Fruit fly (Drosophila melanogaster) whole organism, larva: Measurements from ENCODE around the gene CG43218.

Experiments
- noc ChIP-seq: fragments of 200-800 bp; sonication (Bioruptor generic); optimal IDR thresholded peaks from 3 replicates; lab custom pipeline; 2019; ENCODE audit warnings: missing biosample characterization, mild to moderate bottlenecking, missing genetic modification characterization, moderate library complexity

Gene CG43218

dm6 chr3L:21273504-21273903 is 15.7 kb downstream of the CG43218 start:
- TF ChIP-seq noc, result no peak

dm6 chr3L:21275921-21276295 is 18.1 kb downstream of the CG43218 start:
- no peak for TF ChIP-seq noc

dm6 chr3L:21276296-21277257 is 18.8 kb downstream of the CG43218 start:
- TF ChIP-seq noc, result peak; percentile 35

DNA sequence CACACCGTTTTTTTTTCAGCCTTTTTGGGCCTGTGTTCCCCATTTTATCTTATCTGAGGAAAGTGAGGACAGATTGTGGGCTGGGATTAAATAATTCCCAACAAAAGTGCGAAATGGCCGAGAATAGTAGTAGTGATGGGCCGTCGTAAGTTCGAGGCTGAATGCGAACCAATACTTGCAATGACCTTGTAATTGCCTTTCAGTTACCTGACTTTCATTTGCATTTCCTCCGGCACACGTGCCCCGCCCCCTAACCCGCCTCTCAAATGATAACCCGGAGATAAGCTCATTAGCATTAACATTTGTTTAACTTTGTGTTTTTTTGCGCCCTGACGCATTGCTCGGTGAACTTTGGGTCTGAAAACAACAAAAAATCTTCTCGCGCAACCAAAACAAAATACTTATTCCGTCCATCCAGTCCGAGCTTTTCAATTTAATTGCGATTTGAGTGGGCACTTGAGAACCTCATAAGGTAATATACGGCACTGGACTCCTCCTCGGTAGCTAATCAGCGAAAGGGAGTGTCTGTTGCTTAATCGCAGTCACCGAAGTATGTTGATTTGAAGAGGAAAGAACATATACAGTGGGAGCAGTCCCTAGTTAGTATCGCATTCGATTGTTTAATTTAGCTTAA is 20.2 kb downstream of the CG43218 start:
- TF ChIP-seq noc, result peak; percentile 66

dm6 chr3L:21279168-21279567 is 21.3 kb downstream of the CG43218 start:
- no peak for TF ChIP-seq noc

DNA sequence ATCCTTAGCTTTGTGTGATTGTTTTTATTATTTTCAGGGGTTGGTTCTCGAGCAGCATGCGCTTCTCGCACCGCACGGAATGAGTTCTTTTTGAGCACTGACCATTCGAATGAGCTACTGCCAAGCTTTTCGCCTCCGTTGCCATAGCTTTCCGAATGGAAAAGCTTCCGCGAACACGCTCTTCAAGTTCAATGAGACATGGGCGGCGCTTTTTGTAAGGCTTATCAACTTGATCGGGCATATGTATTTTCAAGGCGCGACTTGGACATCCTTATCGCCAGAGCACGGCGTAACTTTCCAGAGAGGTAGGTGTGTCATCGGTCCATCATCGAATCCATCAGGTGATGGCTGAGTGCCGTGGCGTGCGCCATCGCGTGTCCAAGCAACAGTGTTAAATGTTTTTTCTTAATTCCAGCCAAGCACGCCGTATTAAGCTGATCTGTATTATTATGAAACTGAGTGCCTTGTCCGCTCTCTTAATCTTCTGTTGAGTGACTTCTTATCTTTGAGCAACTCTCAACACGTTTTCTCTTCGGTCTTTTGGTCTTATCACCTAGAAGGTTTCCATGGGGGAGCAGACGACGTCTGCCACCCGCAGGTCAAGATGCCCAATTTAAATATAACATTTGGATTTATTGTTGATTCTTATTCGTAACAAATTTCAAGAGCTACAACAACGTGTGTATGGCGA is 22.2 kb downstream of the CG43218 start, which contains the start of gene AcCoAS:
Gene AcCoAS (minus strand): TSS at position 368 of the 691 bp plus-strand sequence.
- TF ChIP-seq noc, result peak; percentile 90

DNA sequence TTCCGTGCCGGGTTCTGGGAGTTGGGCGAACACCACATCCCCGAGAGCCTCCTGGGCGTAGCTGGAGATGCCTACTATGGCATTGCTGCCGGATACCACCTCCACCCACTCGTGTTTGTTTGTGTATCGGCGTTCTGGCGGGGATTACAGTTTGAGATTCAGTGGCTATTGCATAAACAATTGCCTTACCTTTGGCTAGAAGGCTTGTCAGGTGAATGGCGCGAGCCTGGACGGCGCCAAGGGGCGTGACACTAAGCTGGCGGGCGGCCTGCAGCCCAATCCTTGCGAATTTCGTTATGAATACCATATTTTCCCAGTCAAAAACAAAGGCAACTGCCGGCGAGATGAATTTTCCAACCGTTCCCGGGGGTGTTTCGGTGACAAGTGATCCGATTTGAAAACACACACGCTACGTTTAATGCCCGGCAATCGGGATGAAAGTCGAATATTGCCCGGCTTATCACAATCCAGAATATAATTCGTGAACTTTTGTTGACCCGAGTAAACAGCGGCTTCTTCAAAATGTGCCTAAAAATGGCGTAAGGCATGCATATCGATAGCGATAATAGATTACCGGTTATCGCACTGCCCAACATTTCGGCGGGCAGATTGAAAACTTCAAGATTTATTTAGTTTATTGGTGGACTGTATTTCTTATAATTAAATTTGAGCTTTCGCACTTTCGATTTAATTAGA is 23.3 kb downstream of the CG43218 start, which contains the start of gene ppl:
Gene ppl (minus strand): TSS at position 511 of the 696 bp plus-strand sequence.
- peak; percentile 27 for TF ChIP-seq noc

dm6 chr3L:21281706-21282105 is 23.9 kb downstream of the CG43218 start:
- no peak for TF ChIP-seq noc

DNA sequence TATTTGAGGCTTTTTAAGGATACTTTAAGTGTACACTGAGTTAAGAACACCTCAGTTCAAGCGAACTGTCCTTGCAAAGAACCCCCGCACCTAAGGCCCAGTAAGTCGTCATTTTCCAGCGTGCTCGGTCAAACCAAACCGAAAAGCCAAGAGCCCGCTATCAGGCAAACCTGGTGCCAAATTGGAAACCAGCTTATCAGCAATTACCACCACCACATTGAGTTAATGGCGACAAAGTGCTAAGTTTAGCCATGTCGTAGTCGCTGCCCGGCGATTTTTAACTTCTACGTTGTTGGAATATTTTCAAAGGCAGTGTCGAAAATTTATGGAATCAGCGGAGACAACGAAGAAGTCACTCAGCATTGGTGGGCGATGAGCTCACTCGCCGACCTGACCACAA is 24.9 kb downstream of the CG43218 start:
- no peak for TF ChIP-seq noc

- TF ChIP-seq noc, result no peak
Measured at dm6 chr3L:21283795-21284194, 26.0 kb downstream of the CG43218 start.

DNA sequence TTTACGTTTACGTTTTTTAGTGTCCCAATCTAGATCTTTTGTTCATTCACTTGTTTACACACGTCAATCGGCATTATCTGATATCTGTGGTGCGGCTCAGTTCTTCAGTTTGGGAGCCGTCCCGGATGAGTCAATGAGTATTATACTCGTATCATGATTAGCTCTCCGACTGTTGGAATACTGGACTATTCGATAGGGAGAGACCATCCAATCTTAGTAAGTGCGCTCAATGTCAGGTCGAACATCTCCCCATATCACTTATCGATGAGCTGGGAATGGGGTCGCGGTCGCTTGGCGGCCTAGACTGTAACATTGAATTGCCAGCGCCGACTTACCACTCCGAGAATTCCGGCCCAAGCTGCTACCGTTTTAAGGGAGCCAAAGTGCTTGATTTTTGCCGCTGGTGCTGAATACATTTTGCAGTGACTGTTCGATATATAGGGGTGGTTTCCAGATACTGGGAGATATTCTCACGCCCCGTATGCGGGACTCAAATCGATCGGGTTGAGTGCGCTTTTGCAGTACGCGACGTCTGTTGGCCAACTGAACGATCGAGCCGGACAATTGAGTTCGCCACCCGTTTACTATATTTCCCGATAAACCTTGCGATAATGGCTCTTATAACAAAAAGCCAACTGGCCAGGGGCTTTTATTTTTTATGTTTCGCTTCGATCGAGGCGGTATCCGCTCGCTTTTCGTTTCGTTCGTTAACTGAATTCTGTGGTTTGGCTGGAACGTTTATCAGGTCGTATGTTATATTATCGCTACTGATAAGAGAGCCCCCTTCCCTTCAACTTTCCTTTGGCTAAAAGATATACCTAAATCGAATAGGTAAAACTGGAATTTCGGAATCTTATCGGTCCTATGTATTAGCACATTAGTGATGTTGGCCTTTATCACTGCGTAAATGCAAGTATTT is 27.2 kb downstream of the CG43218 start:
- no peak for TF ChIP-seq noc

- no peak for TF ChIP-seq noc
Measured at dm6 chr3L:21285639-21286338, 28.0 kb downstream of the CG43218 start, which contains the start of the genes CG12974 and pzg. Gene CG12974 (minus strand): TSS chr3L:21285962. Gene pzg (plus strand): TSS chr3L:21286099.

DNA sequence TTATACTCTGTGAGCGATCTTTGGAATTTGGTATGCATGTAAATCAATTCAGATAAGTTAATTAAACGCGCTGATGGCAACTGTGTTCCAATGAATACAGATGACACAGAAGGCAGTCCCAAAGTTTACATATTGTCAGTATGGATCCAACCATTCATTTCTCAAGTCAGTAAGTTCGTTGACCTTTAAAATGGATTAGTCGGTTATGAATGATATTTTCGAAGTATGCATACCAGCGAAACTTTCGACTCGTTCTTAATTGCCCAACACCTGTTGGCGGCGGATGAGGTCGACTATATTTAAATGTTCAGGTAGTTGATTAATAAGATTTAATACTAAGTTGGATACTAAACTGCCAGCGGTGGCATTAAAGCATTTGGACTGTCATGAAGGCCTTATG is 32.5 kb downstream of the CG43218 start:
- no peak for TF ChIP-seq noc

- no peak for TF ChIP-seq noc
Measured at dm6 chr3L:21291055-21291454, 33.2 kb downstream of the CG43218 start.

DNA sequence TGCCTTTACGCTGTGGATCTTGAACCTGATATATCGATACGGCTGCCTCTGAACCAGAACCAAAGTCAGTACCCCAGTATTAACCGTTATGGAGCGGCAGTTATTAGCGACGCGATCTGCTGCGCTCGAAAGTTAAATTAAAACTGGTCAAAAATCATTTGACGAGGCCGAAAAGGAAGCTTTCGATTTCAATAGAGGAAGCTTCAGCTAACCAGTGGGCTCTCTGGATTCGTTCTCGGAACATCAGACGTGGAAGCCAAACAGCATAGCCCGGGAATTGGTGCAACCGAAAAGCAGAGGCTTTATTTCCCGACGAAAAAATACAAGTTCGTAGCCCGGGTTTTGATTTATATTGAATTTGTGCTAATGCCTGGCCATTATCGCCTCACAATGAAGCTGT is 34.9 kb downstream of the CG43218 start, which contains the start of gene Cpr78Ca:
Gene Cpr78Ca (minus strand): TSS at position 101 of the 400 bp plus-strand sequence.
- TF ChIP-seq noc, result no peak
